Fruit fly (Drosophila melanogaster) Kc167 (cell line): ENCODE measurements around the gene CG42590.

Source experiments
- Myc ChIP-seq: fragments of >200 bp; optimal IDR thresholded peaks from 2 replicates; lab custom pipeline; 2017; ENCODE audit warnings: missing external identifiers
- Sin3A ChIP-seq: fragments of >200 bp; optimal IDR thresholded peaks from 2 replicates; lab custom pipeline; 2018; ENCODE audit warnings: missing external identifiers
- h ChIP-seq: fragments of >200 bp; optimal IDR thresholded peaks from 3 replicates; lab custom pipeline; 2018; ENCODE audit warnings: missing external identifiers
- insv ChIP-seq: fragments of >200 bp; optimal IDR thresholded peaks from 3 replicates; lab custom pipeline; 2018; ENCODE audit warnings: missing external identifiers
- psq ChIP-seq: fragments of >200 bp; optimal IDR thresholded peaks from 2 replicates; lab custom pipeline; 2017; ENCODE audit warnings: missing external identifiers
- ttk ChIP-seq: sonication (Bioruptor generic); optimal IDR thresholded peaks from 2 replicates; lab custom pipeline; 2017; ENCODE audit warnings: missing external identifiers

- TF ChIP-seq Myc (lab: Kevin White, UChicago) (no peak), insv (no peak), h (lab: Kevin White, UChicago) (no peak), Sin3A (no peak), ttk (lab: Kevin White, UChicago) (no peak), psq (lab: Kevin White, UChicago) (no peak)
Measured at dm6 chr3L:8076160-8076559, 7.1 kb upstream of the CG42590 start.
